Fruit fly (Drosophila melanogaster) whole organism, embryonic: Measurements from ENCODE around the gene Ccn.

Experiments used
- Ada2b ChIP-seq: fragments of 200-800 bp; sonication (Bioruptor generic); IDR thresholded peaks from 2 replicates; pipeline ENCODE4 v1.3.6; 2022; ENCODE audit warnings: missing biosample characterization, missing genetic modification characterization
- Antp ChIP-seq: fragments of 200-800 bp; sonication (Bioruptor generic); optimal IDR thresholded peaks from 3 replicates; lab custom pipeline; 2016; ENCODE audit warnings: missing biosample characterization, missing genetic modification characterization
- C15 ChIP-seq: fragments of 200-800 bp; sonication (Bioruptor generic); IDR thresholded peaks from 3 replicates; pipeline ENCODE4 v1.3.6; 2022; ENCODE audit warnings: missing biosample characterization, missing genetic modification characterization
- CG1024 ChIP-seq: fragments of 200-800 bp; sonication (Bioruptor generic); IDR thresholded peaks from 2 replicates; pipeline ENCODE4 v1.3.6; 2022; ENCODE audit warnings: missing biosample characterization, missing genetic modification characterization
- CG10565 ChIP-seq: fragments of 200-800 bp; sonication (Bioruptor generic); optimal IDR thresholded peaks from 3 replicates; lab custom pipeline; 2016; ENCODE audit warnings: missing biosample characterization, mild to moderate bottlenecking, missing genetic modification characterization
- CG10654 ChIP-seq: fragments of 200-800 bp; sonication (Bioruptor generic); optimal IDR thresholded peaks from 2 replicates; lab custom pipeline; 2016; ENCODE audit warnings: missing biosample characterization, missing genetic modification characterization
- CG11398 ChIP-seq: fragments of 200-800 bp; sonication (Bioruptor generic); optimal IDR thresholded peaks from 2 replicates; lab custom pipeline; 2016; ENCODE audit warnings: missing biosample characterization, missing genetic modification characterization
- CG11456 ChIP-seq: fragments of 200-800 bp; sonication (Bioruptor generic); IDR thresholded peaks from 3 replicates; pipeline ENCODE4 v1.3.6; 2022; ENCODE audit warnings: missing biosample characterization, missing genetic modification characterization
- CG12071 ChIP-seq: fragments of 200-800 bp; sonication (Bioruptor generic); optimal IDR thresholded peaks from 3 replicates; lab custom pipeline; 2018; ENCODE audit warnings: missing biosample characterization, mild to moderate bottlenecking, missing genetic modification characterization
- CG1233 ChIP-seq: fragments of 200-800 bp; sonication (Bioruptor generic); optimal IDR thresholded peaks from 4 replicates; lab custom pipeline; 2018; ENCODE audit warnings: missing biosample characterization, mild to moderate bottlenecking, missing genetic modification characterization
- CG14014 ChIP-seq: fragments of 200-800 bp; sonication (Bioruptor generic); IDR thresholded peaks from 2 replicates; pipeline ENCODE4 v1.3.6; 2022; ENCODE audit warnings: missing biosample characterization, missing genetic modification characterization
- CG14860 ChIP-seq: fragments of 200-800 bp; sonication (Bioruptor generic); IDR thresholded peaks from 3 replicates; pipeline ENCODE4 v1.3.6; 2022; ENCODE audit warnings: missing biosample characterization, missing genetic modification characterization; ENCODE audit not compliant: partially characterized antibody
- CG1529 ChIP-seq: fragments of 200-800 bp; sonication (Bioruptor generic); optimal IDR thresholded peaks from 3 replicates; lab custom pipeline; 2018; ENCODE audit warnings: missing biosample characterization, missing genetic modification characterization
- CG15514 ChIP-seq: fragments of 200-800 bp; sonication (Bioruptor generic); optimal IDR thresholded peaks from 3 replicates; lab custom pipeline; 2017; ENCODE audit warnings: missing biosample characterization, missing genetic modification characterization, mild to moderate bottlenecking, moderate library complexity, missing genetic modification reagents
- CG15601 ChIP-seq: fragments of 200-800 bp; sonication (Bioruptor generic); optimal IDR thresholded peaks from 3 replicates; lab custom pipeline; 2019; ENCODE audit warnings: missing biosample characterization, mild to moderate bottlenecking, missing genetic modification characterization, moderate library complexity
- CG15696 ChIP-seq: fragments of 200-800 bp; sonication (Bioruptor generic); optimal IDR thresholded peaks from 2 replicates; lab custom pipeline; 2019; ENCODE audit warnings: missing biosample characterization, mild to moderate bottlenecking, missing genetic modification characterization, moderate library complexity
- CG16815 ChIP-seq: fragments of 200-800 bp; sonication (Bioruptor generic); optimal IDR thresholded peaks from 3 replicates; lab custom pipeline; 2017; ENCODE audit warnings: missing biosample characterization, mild to moderate bottlenecking, missing genetic modification characterization
- CG3281 ChIP-seq: fragments of 200-800 bp; sonication (Bioruptor generic); optimal IDR thresholded peaks from 3 replicates; lab custom pipeline; 2017; ENCODE audit warnings: missing biosample characterization, mild to moderate bottlenecking, missing genetic modification characterization
- CG3726 ChIP-seq: fragments of 200-800 bp; sonication (Bioruptor generic); IDR thresholded peaks from 3 replicates; pipeline ENCODE4, ENCODE4 v1.3.6; 2022; ENCODE audit warnings: missing biosample characterization, missing genetic modification characterization
- CG4617 ChIP-seq: fragments of 200-800 bp; sonication (Bioruptor generic); optimal IDR thresholded peaks from 3 replicates; lab custom pipeline; 2016; ENCODE audit warnings: missing biosample characterization, missing genetic modification characterization, borderline replicate concordance
- CG6175 ChIP-seq: fragments of 200-800 bp; sonication (Bioruptor generic); IDR thresholded peaks from 3 replicates; pipeline ENCODE4 v1.3.6; 2022; ENCODE audit warnings: missing biosample characterization, missing genetic modification characterization
- CG7786 ChIP-seq: fragments of 200-800 bp; sonication (Bioruptor generic); optimal IDR thresholded peaks from 2 replicates; lab custom pipeline; 2016; ENCODE audit warnings: missing biosample characterization, missing genetic modification characterization
- CG8290 ChIP-seq, 3 experiments: fragments of 200-800 bp; sonication (Bioruptor generic); optimal IDR thresholded peaks; 2 replicates each; lab custom pipeline; 2016 to 2019; ENCODE audit warnings: missing biosample characterization in 3 of 3, missing genetic modification characterization in 3 of 3, mild to moderate bottlenecking in 2 of 3, moderate library complexity in 1 of 3
- D19A ChIP-seq: fragments of 200-800 bp; optimal IDR thresholded peaks from 3 replicates; lab custom pipeline; 2019; ENCODE audit warnings: missing biosample characterization, mild to moderate bottlenecking, missing genetic modification characterization, moderate library complexity
- Elba2 ChIP-seq: fragments of 200-800 bp; sonication (Bioruptor generic); optimal IDR thresholded peaks from 3 replicates; lab custom pipeline; 2016; ENCODE audit warnings: missing biosample characterization, missing genetic modification characterization
- Gsc ChIP-seq: fragments of 200-800 bp; sonication (Bioruptor generic); IDR thresholded peaks from 2 replicates; pipeline ENCODE4 v1.3.6; 2022; ENCODE audit warnings: missing biosample characterization, missing genetic modification characterization
- H2.0 ChIP-seq: fragments of 200-800 bp; sonication (Bioruptor generic); IDR thresholded peaks from 2 replicates; pipeline ENCODE4 v1.3.6; 2022; ENCODE audit warnings: missing biosample characterization, missing genetic modification characterization
- HLH4C ChIP-seq: fragments of 200-800 bp; sonication (Bioruptor generic); IDR thresholded peaks from 3 replicates; pipeline ENCODE4 v1.3.6; 2022; ENCODE audit warnings: missing biosample characterization, missing genetic modification characterization; ENCODE audit not compliant: partially characterized antibody
- HmgZ ChIP-seq: fragments of 200-800 bp; sonication (Bioruptor generic); optimal IDR thresholded peaks from 2 replicates; lab custom pipeline; 2018; ENCODE audit warnings: missing biosample characterization, mild to moderate bottlenecking, missing genetic modification characterization
- NC2β ChIP-seq: fragments of 200-800 bp; sonication (Bioruptor generic); optimal IDR thresholded peaks from 2 replicates; lab custom pipeline; 2016; ENCODE audit warnings: missing biosample characterization, missing genetic modification characterization
- Pdp1 ChIP-seq, 2 experiments: fragments of 200-800 bp; sonication (Bioruptor generic); optimal IDR thresholded peaks; 3 replicates each; lab custom pipeline; 2016; ENCODE audit warnings: missing biosample characterization in 2 of 2, missing genetic modification characterization in 2 of 2, mild to moderate bottlenecking in 1 of 2, moderate library complexity in 1 of 2
- Sox100B ChIP-seq: fragments of 200-800 bp; sonication (Bioruptor generic); optimal IDR thresholded peaks from 3 replicates; lab custom pipeline; 2018; ENCODE audit warnings: missing biosample characterization, mild to moderate bottlenecking, missing genetic modification characterization
- Taf1 ChIP-seq: fragments of 200-800 bp; sonication (Bioruptor generic); IDR thresholded peaks from 2 replicates; pipeline ENCODE4 v1.3.6; 2022; ENCODE audit warnings: missing biosample characterization, missing genetic modification characterization
- Usf ChIP-seq: fragments of 200-800 bp; sonication (Bioruptor generic); optimal IDR thresholded peaks from 2 replicates; lab custom pipeline; 2017; ENCODE audit warnings: missing genotype, missing biosample characterization, missing genetic modification characterization
- cg ChIP-seq: fragments of 200-800 bp; sonication (Bioruptor generic); optimal IDR thresholded peaks from 3 replicates; lab custom pipeline; 2019; ENCODE audit warnings: missing biosample characterization, mild to moderate bottlenecking, missing genetic modification characterization, moderate library complexity
- chif ChIP-seq, 2 experiments: fragments of 200-800 bp; sonication (Bioruptor generic); optimal IDR thresholded peaks; 3 replicates each; lab custom pipeline; 2016; ENCODE audit warnings: missing biosample characterization in 2 of 2, missing genetic modification characterization in 2 of 2
- dati ChIP-seq: fragments of 200-800 bp; sonication (Bioruptor generic); IDR thresholded peaks from 2 replicates; pipeline ENCODE4 v1.3.6; 2022; ENCODE audit warnings: missing biosample characterization, missing genetic modification characterization
- gsb ChIP-seq: fragments of 200-800 bp; sonication (Bioruptor generic); IDR thresholded peaks from 2 replicates; pipeline ENCODE4 v1.3.6; 2022; ENCODE audit warnings: missing biosample characterization, missing genetic modification characterization
- insv ChIP-seq, 2 experiments: fragments of 200-800 bp; sonication (Bioruptor generic); optimal IDR thresholded peaks; 3 replicates each; lab custom pipeline; 2016 to 2018; ENCODE audit warnings: missing biosample characterization in 2 of 2, missing genetic modification characterization in 2 of 2
- jing ChIP-seq: fragments of 200-800 bp; sonication (Bioruptor generic); optimal IDR thresholded peaks from 2 replicates; lab custom pipeline; 2018; ENCODE audit warnings: missing biosample characterization, mild to moderate bottlenecking, missing genetic modification characterization
- jumu ChIP-seq: fragments of 200-800 bp; sonication (Bioruptor generic); optimal IDR thresholded peaks from 3 replicates; lab custom pipeline; 2016; ENCODE audit warnings: missing biosample characterization, missing genetic modification characterization
- luna ChIP-seq: fragments of 200-800 bp; sonication (Bioruptor generic); optimal IDR thresholded peaks from 2 replicates; lab custom pipeline; 2016; ENCODE audit warnings: missing biosample characterization, missing genetic modification characterization
- mam ChIP-seq: fragments of 200-800 bp; sonication (Bioruptor generic); optimal IDR thresholded peaks from 3 replicates; lab custom pipeline; 2016; ENCODE audit warnings: missing biosample characterization, missing genetic modification characterization
- nerfin-1 ChIP-seq: fragments of 200-800 bp; sonication (Bioruptor generic); optimal IDR thresholded peaks from 3 replicates; lab custom pipeline; 2019; ENCODE audit warnings: missing biosample characterization, mild to moderate bottlenecking, missing genetic modification characterization, moderate library complexity
- so ChIP-seq: fragments of 200-800 bp; sonication (Bioruptor generic); IDR thresholded peaks from 3 replicates; pipeline ENCODE4 v1.3.6; 2022; ENCODE audit warnings: missing biosample characterization, missing genetic modification characterization
- sug ChIP-seq: fragments of 200-800 bp; optimal IDR thresholded peaks from 2 replicates; lab custom pipeline; 2019; ENCODE audit warnings: missing biosample characterization, mild to moderate bottlenecking, missing genetic modification characterization, moderate library complexity
- tgo ChIP-seq: fragments of 200-800 bp; sonication (Bioruptor generic); IDR thresholded peaks from 3 replicates; pipeline ENCODE4 v1.3.6; 2022; ENCODE audit warnings: missing biosample characterization, missing genetic modification characterization
- tin ChIP-seq: fragments of 200-800 bp; sonication (Bioruptor generic); optimal IDR thresholded peaks from 3 replicates; lab custom pipeline; 2016; ENCODE audit warnings: missing biosample characterization, missing genetic modification characterization
- toy ChIP-seq: fragments of 200-800 bp; sonication (Bioruptor generic); IDR thresholded peaks from 2 replicates; pipeline ENCODE4 v1.3.6; 2022; ENCODE audit warnings: missing biosample characterization, missing genetic modification characterization
- wdn ChIP-seq: fragments of 200-800 bp; sonication (Bioruptor generic); IDR thresholded peaks from 2 replicates; pipeline ENCODE4 v1.3.6; 2022; ENCODE audit warnings: missing biosample characterization, missing genetic modification characterization

Gene Ccn

DNA sequence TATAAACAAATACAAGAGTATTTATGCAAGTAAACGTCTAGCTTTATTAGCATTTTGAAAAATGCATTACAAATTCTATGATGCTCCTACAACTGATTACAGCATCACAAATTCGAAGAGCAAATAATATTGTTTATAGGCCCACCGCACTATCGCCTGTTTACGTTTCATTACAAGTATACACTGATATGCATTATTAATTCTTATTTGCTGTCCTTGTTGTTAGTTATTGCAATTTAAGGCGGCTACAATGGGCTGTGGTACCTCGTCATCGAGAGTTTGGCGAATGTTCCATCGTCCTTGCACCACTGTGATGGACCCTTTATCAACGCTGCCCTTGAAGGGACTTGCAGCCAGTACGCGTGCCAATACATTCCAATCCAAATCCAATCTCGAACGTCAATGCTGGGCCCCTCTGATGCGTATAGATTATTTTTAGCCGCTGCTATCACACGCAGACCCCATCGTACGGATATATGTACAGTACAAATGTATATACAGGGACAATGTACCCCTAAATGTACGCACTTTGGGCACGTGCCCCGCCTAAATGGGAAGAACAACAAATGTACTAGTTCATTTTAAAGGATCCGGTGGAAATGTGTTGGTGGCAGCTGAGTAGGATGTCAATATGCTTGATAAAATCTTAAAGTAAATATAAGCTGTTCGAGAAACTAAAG is 33.0 kb upstream of the Ccn start (continued):
- no peak for TF ChIP-seq jing (GFP tag; lab: Kevin White, UChicago)
- no peak for TF ChIP-seq toy (GFP tag; lab: Robert Waterston, UW)
- TF ChIP-seq luna (GFP tag; lab: Kevin White, UChicago): no peak
- TF ChIP-seq CG11398: no peak
- TF ChIP-seq CG8290 (GFP tag; optimal IDR thresholded peaks at IDR 0.05; lab: Kevin White, UChicago): no peak
- TF ChIP-seq CG8290 (tag; optimal IDR thresholded peaks at IDR 0.05; lab: Kevin White, UChicago): peak in 1 of 2 experiments; percentile 7
- TF ChIP-seq insv (GFP tag; optimal IDR thresholded peaks at IDR 0.05; lab: Kevin White, UChicago): no peak
- TF ChIP-seq CG1529 (GFP tag; lab: Kevin White, UChicago): peak; percentile 20
- no peak for TF ChIP-seq CG11456 (GFP tag; lab: Robert Waterston, UW)
- TF ChIP-seq Elba2 (GFP tag; lab: Kevin White, UChicago): no peak
- TF ChIP-seq Taf1: no peak
- no peak for TF ChIP-seq CG14860 (GFP tag; lab: Robert Waterston, UW)
- peak; percentile 10 for TF ChIP-seq NC2β (GFP tag; lab: Kevin White, UChicago)
- no peak for TF ChIP-seq chif (GFP tag; optimal IDR thresholded peaks at IDR 0.05; lab: Kevin White, UChicago)
- TF ChIP-seq Antp: no peak
- no peak for TF ChIP-seq gsb (GFP tag; lab: Robert Waterston, UW)
- no peak for TF ChIP-seq CG4617 (GFP tag; lab: Kevin White, UChicago)
- TF ChIP-seq cg (GFP tag; lab: Kevin White, UChicago): no peak
- no peak for TF ChIP-seq D19A
- no peak for TF ChIP-seq HLH4C (GFP tag; lab: Robert Waterston, UW)
- no peak for TF ChIP-seq Usf
- no peak for TF ChIP-seq tgo
- TF ChIP-seq CG12071: no peak
- no peak for TF ChIP-seq nerfin-1 (tag; lab: Kevin White, UChicago)
- TF ChIP-seq CG7786: no peak
- TF ChIP-seq tin: no peak
- TF ChIP-seq C15: no peak
- TF ChIP-seq mam (GFP tag; lab: Kevin White, UChicago): no peak
- TF ChIP-seq H2.0 (GFP tag; lab: Robert Waterston, UW): no peak
- TF ChIP-seq CG16815: no peak
- TF ChIP-seq CG6175: no peak
- no peak for TF ChIP-seq CG3281 (GFP tag; lab: Kevin White, UChicago)
- TF ChIP-seq CG14014 (GFP tag; lab: Robert Waterston, UW): no peak
- TF ChIP-seq CG15696: peak; percentile 7
- TF ChIP-seq sug (tag; lab: Kevin White, UChicago): no peak
- no peak for TF ChIP-seq CG10654 (GFP tag; lab: Kevin White, UChicago)
- TF ChIP-seq so (GFP tag; lab: Robert Waterston, UW): 0 out of 3 replicates have a peak, but pooled peaks have one; percentile 8
- TF ChIP-seq Ada2b (GFP tag; lab: Robert Waterston, UW): no peak
- no peak for TF ChIP-seq jumu (GFP tag; lab: Kevin White, UChicago)
- peak in 1 of 2 experiments; percentile 38 for TF ChIP-seq Pdp1 (GFP tag; optimal IDR thresholded peaks at IDR 0.05; lab: Kevin White, UChicago)
- no peak for TF ChIP-seq CG15514
- TF ChIP-seq CG1024: 0 out of 2 replicates have a peak, but pooled peaks have one; percentile 20
- TF ChIP-seq CG10565: no peak
- TF ChIP-seq HmgZ (tag; lab: Kevin White, UChicago): no peak
- no peak for TF ChIP-seq Gsc
- TF ChIP-seq CG15601 (tag; lab: Kevin White, UChicago): peak; percentile 5
- TF ChIP-seq wdn (GFP tag; lab: Robert Waterston, UW): no peak
- peak; percentile 20 for TF ChIP-seq CG1233 (GFP tag; lab: Kevin White, UChicago)
- TF ChIP-seq CG3726 (GFP tag; lab: Robert Waterston, UW): 0 out of 3 replicates have a peak, but pooled peaks have one; percentile 42
- no peak for TF ChIP-seq Sox100B
- no peak for TF ChIP-seq dati
